Fruit fly (Drosophila melanogaster) whole organism, embryonic: ENCODE data around the gene CG11596.

ENCODE experiments used
- B-H1 ChIP-seq: fragments of 200-800 bp; sonication (Bioruptor generic); IDR thresholded peaks from 3 replicates; pipeline ENCODE4 v1.3.6; 2022; ENCODE audit warnings: missing biosample characterization, missing genetic modification characterization
- Blimp-1 ChIP-seq: fragments of 200-800 bp; sonication (Bioruptor generic); optimal IDR thresholded peaks from 3 replicates; lab custom pipeline; 2018; ENCODE audit warnings: missing biosample characterization, missing genetic modification characterization, mild to moderate bottlenecking, moderate library complexity, missing genetic modification reagents
- CG1233 ChIP-seq: fragments of 200-800 bp; sonication (Bioruptor generic); optimal IDR thresholded peaks from 4 replicates; lab custom pipeline; 2018; ENCODE audit warnings: missing biosample characterization, mild to moderate bottlenecking, missing genetic modification characterization
- CG12659 ChIP-seq: fragments of 200-800 bp; sonication (Bioruptor generic); optimal IDR thresholded peaks from 3 replicates; lab custom pipeline; 2017; ENCODE audit warnings: mild to moderate bottlenecking, missing biosample characterization, missing genetic modification reagents, missing genetic modification characterization
- CG14667 ChIP-seq: fragments of 200-800 bp; sonication (Bioruptor generic); IDR thresholded peaks from 2 replicates; pipeline ENCODE4 v1.3.6; 2022; ENCODE audit warnings: missing biosample characterization, missing genetic modification characterization
- CG15011 ChIP-seq: fragments of 200-800 bp; sonication (Bioruptor generic); optimal IDR thresholded peaks from 3 replicates; lab custom pipeline; 2018; ENCODE audit warnings: missing biosample characterization, mild to moderate bottlenecking, missing genetic modification characterization
- CG15269 ChIP-seq: fragments of 200-800 bp; sonication (Bioruptor generic); optimal IDR thresholded peaks from 2 replicates; lab custom pipeline; 2018; ENCODE audit warnings: missing biosample characterization, mild to moderate bottlenecking, missing genetic modification characterization, moderate library complexity
- CG18262 ChIP-seq: fragments of 200-800 bp; optimal IDR thresholded peaks from 3 replicates; lab custom pipeline; 2019; ENCODE audit warnings: missing biosample characterization, mild to moderate bottlenecking, missing genetic modification characterization, moderate library complexity
- CG18764 ChIP-seq: fragments of 200-800 bp; sonication (Bioruptor generic); optimal IDR thresholded peaks from 3 replicates; lab custom pipeline; 2016; ENCODE audit warnings: missing biosample characterization, missing genetic modification characterization
- CG2199 ChIP-seq: fragments of 200-800 bp; sonication (Bioruptor generic); IDR thresholded peaks from 3 replicates; pipeline ENCODE4 v1.3.6; 2022; ENCODE audit warnings: missing biosample characterization, missing genetic modification characterization
- CG31441 ChIP-seq: fragments of 200-800 bp; sonication (Bioruptor generic); IDR thresholded peaks from 2 replicates; pipeline ENCODE4 v1.3.6; 2022; ENCODE audit warnings: missing biosample characterization, missing genetic modification characterization
- CG3847 ChIP-seq: fragments of 200-800 bp; sonication (Bioruptor generic); IDR thresholded peaks from 2 replicates; pipeline ENCODE4 v1.3.6; 2022; ENCODE audit warnings: missing biosample characterization, missing genetic modification characterization
- CG4328 ChIP-seq: fragments of 200-800 bp; sonication (Bioruptor generic); optimal IDR thresholded peaks from 3 replicates; lab custom pipeline; 2017; ENCODE audit warnings: missing biosample characterization, missing genetic modification reagents, missing genetic modification characterization
- CG43689 ChIP-seq: fragments of 200-800 bp; sonication (Bioruptor generic); IDR thresholded peaks from 2 replicates; pipeline ENCODE4 v1.3.6; 2022; ENCODE audit warnings: missing biosample characterization, missing genetic modification characterization
- CG7372 ChIP-seq: fragments of 200-800 bp; sonication (Bioruptor generic); IDR thresholded peaks from 2 replicates; pipeline ENCODE4 v1.3.6; 2022; ENCODE audit warnings: missing biosample characterization, missing genetic modification characterization
- CG7745 ChIP-seq: fragments of 200-800 bp; sonication (Bioruptor generic); optimal IDR thresholded peaks from 2 replicates; lab custom pipeline; 2018; ENCODE audit warnings: missing biosample characterization, mild to moderate bottlenecking, missing genetic modification characterization, moderate library complexity
- CG9817 ChIP-seq: fragments of 200-800 bp; sonication (Bioruptor generic); optimal IDR thresholded peaks from 2 replicates; lab custom pipeline; 2018; ENCODE audit warnings: missing biosample characterization, mild to moderate bottlenecking, missing genetic modification characterization, moderate library complexity
- D19A ChIP-seq: fragments of 200-800 bp; optimal IDR thresholded peaks from 3 replicates; lab custom pipeline; 2019; ENCODE audit warnings: missing biosample characterization, mild to moderate bottlenecking, missing genetic modification characterization, moderate library complexity
- H15 ChIP-seq: fragments of 200-800 bp; sonication (Bioruptor generic); IDR thresholded peaks from 3 replicates; pipeline ENCODE4 v1.3.6; 2022; ENCODE audit warnings: missing biosample characterization, missing genetic modification characterization
- Hr3 ChIP-seq: fragments of 200-800 bp; sonication (Bioruptor generic); optimal IDR thresholded peaks from 3 replicates; lab custom pipeline; 2016; ENCODE audit warnings: missing biosample characterization, missing genetic modification characterization
- Nf-YB ChIP-seq: fragments of 200-800 bp; sonication (Bioruptor generic); optimal IDR thresholded peaks from 3 replicates; lab custom pipeline; 2019; ENCODE audit warnings: missing biosample characterization, mild to moderate bottlenecking, missing genetic modification characterization, moderate library complexity
- Opbp ChIP-seq: fragments of 200-800 bp; sonication (Bioruptor generic); IDR thresholded peaks from 3 replicates; pipeline ENCODE4 v1.3.6; 2022; ENCODE audit warnings: missing biosample characterization, missing genetic modification characterization; ENCODE audit not compliant: partially characterized antibody
- PHDP ChIP-seq: fragments of 200-800 bp; sonication (Bioruptor generic); optimal IDR thresholded peaks from 3 replicates; lab custom pipeline; 2018; ENCODE audit warnings: missing biosample characterization, mild to moderate bottlenecking, missing genetic modification characterization, moderate library complexity
- Ravus ChIP-seq: fragments of 200-800 bp; sonication (Bioruptor generic); IDR thresholded peaks from 2 replicates; pipeline ENCODE4 v1.3.6; 2022; ENCODE audit warnings: missing biosample characterization, missing genetic modification characterization
- Side ChIP-seq: fragments of 200-800 bp; sonication (Bioruptor generic); optimal IDR thresholded peaks from 2 replicates; lab custom pipeline; 2016; ENCODE audit warnings: missing biosample characterization, missing genetic modification characterization
- TFAM ChIP-seq: fragments of 200-800 bp; sonication (Bioruptor generic); optimal IDR thresholded peaks from 2 replicates; lab custom pipeline; 2017; ENCODE audit warnings: missing biosample characterization, missing genetic modification characterization, inconsistent platforms
- Trl ChIP-seq, 3 experiments: fragments of >200 bp in 2 of 3; fragments of 200-800 bp in 1 of 3; sonication (Bioruptor generic) in 1 of 3; optimal IDR thresholded peaks; 2 replicates in 1 of 3; 3 replicates in 2 of 3; lab custom pipeline; 2016 to 2017; ENCODE audit warnings: missing biosample characterization in 1 of 3, missing genetic modification characterization in 1 of 3
- Vsx1 ChIP-seq: fragments of 200-800 bp; sonication (Bioruptor generic); optimal IDR thresholded peaks from 2 replicates; lab custom pipeline; 2017; ENCODE audit warnings: missing biosample characterization, mild to moderate bottlenecking, missing genetic modification characterization, missing genetic modification reagents
- abd-A ChIP-seq: fragments of 200-800 bp; sonication (Bioruptor generic); optimal IDR thresholded peaks from 3 replicates; lab custom pipeline; 2019; ENCODE audit warnings: missing biosample characterization, mild to moderate bottlenecking, missing genetic modification characterization, moderate library complexity
- ac ChIP-seq: fragments of 200-800 bp; sonication (Bioruptor generic); optimal IDR thresholded peaks from 3 replicates; lab custom pipeline; 2017; ENCODE audit warnings: missing biosample characterization, mild to moderate bottlenecking, missing genetic modification characterization
- al ChIP-seq: fragments of 200-800 bp; sonication (Bioruptor generic); IDR thresholded peaks from 2 replicates; pipeline ENCODE4 v1.3.6; 2022; ENCODE audit warnings: missing biosample characterization, missing genetic modification characterization
- ap ChIP-seq: fragments of 200-800 bp; sonication (Bioruptor generic); IDR thresholded peaks from 2 replicates; pipeline ENCODE4 v1.3.6; 2022; ENCODE audit warnings: missing biosample characterization, missing genetic modification characterization
- ash1 ChIP-seq: fragments of 200-800 bp; sonication (Bioruptor generic); optimal IDR thresholded peaks from 2 replicates; lab custom pipeline; 2018; ENCODE audit warnings: missing biosample characterization, mild to moderate bottlenecking, missing genetic modification characterization
- chif ChIP-seq, 2 experiments: fragments of 200-800 bp; sonication (Bioruptor generic); optimal IDR thresholded peaks; 3 replicates each; lab custom pipeline; 2016; ENCODE audit warnings: missing biosample characterization in 2 of 2, missing genetic modification characterization in 2 of 2
- croc ChIP-seq: fragments of 200-800 bp; sonication (Bioruptor generic); conservative IDR thresholded peaks from 3 replicates; pipeline ENCODE4 v1.3.6; 2022; ENCODE audit warnings: missing biosample characterization, missing genetic modification characterization
- fd64A ChIP-seq: fragments of 200-800 bp; sonication (Bioruptor generic); optimal IDR thresholded peaks from 3 replicates; lab custom pipeline; 2018; ENCODE audit warnings: missing biosample characterization, mild to moderate bottlenecking, missing genetic modification characterization
- fd96Cb ChIP-seq: fragments of 200-800 bp; sonication (Bioruptor generic); optimal IDR thresholded peaks from 2 replicates; lab custom pipeline; 2018; ENCODE audit warnings: missing biosample characterization, mild to moderate bottlenecking, missing genetic modification characterization, moderate library complexity
- gsb ChIP-seq: fragments of 200-800 bp; sonication (Bioruptor generic); IDR thresholded peaks from 2 replicates; pipeline ENCODE4 v1.3.6; 2022; ENCODE audit warnings: missing biosample characterization, missing genetic modification characterization
- hbn ChIP-seq: fragments of 200-800 bp; sonication (Bioruptor generic); IDR thresholded peaks from 2 replicates; pipeline ENCODE4 v1.3.6; 2022; ENCODE audit warnings: missing biosample characterization, missing genetic modification characterization; ENCODE audit not compliant: partially characterized antibody
- lola ChIP-seq, 3 experiments: fragments of >200 bp in 2 of 3; fragments of 200-800 bp in 1 of 3; sonication (Bioruptor generic) in 1 of 3; optimal IDR thresholded peaks; 2 replicates each; lab custom pipeline; 2017 to 2019; ENCODE audit warnings: missing biosample characterization in 3 of 3, missing genetic modification characterization in 3 of 3, mild to moderate bottlenecking in 1 of 3, moderate library complexity in 1 of 3
- nerfin-1 ChIP-seq: fragments of 200-800 bp; sonication (Bioruptor generic); optimal IDR thresholded peaks from 3 replicates; lab custom pipeline; 2019; ENCODE audit warnings: missing biosample characterization, mild to moderate bottlenecking, missing genetic modification characterization, moderate library complexity
- pho ChIP-seq: fragments of 200-800 bp; sonication (Bioruptor generic); optimal IDR thresholded peaks from 2 replicates; lab custom pipeline; 2016; ENCODE audit warnings: missing biosample characterization, missing genetic modification characterization
- pita ChIP-seq: fragments of 200-800 bp; sonication (Bioruptor generic); optimal IDR thresholded peaks from 2 replicates; lab custom pipeline; 2017; ENCODE audit warnings: missing biosample characterization, mild to moderate bottlenecking, missing genetic modification characterization
- ranshi ChIP-seq: fragments of 200-800 bp; sonication (Bioruptor generic); IDR thresholded peaks from 2 replicates; pipeline ENCODE4 v1.3.6; 2022; ENCODE audit warnings: missing biosample characterization, missing genetic modification characterization
- row ChIP-seq: fragments of 200-800 bp; sonication (Bioruptor generic); IDR thresholded peaks from 3 replicates; pipeline ENCODE4 v1.3.6; 2022; ENCODE audit warnings: missing biosample characterization, missing genetic modification characterization
- sisA ChIP-seq: fragments of 200-800 bp; sonication (Bioruptor generic); IDR thresholded peaks from 2 replicates; pipeline ENCODE4 v1.3.6; 2022; ENCODE audit warnings: missing biosample characterization, missing genetic modification characterization
- slou ChIP-seq: fragments of 200-800 bp; sonication (Bioruptor generic); optimal IDR thresholded peaks from 3 replicates; lab custom pipeline; 2016; ENCODE audit warnings: missing biosample characterization, missing genetic modification characterization
- ttk ChIP-seq: fragments of 200-800 bp; sonication (Bioruptor generic); IDR thresholded peaks from 2 replicates; pipeline ENCODE4 v2.1.2; 2022; ENCODE audit warnings: missing biosample characterization, missing genetic modification characterization
- zfh1 ChIP-seq: fragments of 200-800 bp; sonication (Bioruptor generic); IDR thresholded peaks from 3 replicates; pipeline ENCODE4 v1.3.6; 2022; ENCODE audit warnings: missing biosample characterization, missing genetic modification characterization

Gene CG11596

DNA sequence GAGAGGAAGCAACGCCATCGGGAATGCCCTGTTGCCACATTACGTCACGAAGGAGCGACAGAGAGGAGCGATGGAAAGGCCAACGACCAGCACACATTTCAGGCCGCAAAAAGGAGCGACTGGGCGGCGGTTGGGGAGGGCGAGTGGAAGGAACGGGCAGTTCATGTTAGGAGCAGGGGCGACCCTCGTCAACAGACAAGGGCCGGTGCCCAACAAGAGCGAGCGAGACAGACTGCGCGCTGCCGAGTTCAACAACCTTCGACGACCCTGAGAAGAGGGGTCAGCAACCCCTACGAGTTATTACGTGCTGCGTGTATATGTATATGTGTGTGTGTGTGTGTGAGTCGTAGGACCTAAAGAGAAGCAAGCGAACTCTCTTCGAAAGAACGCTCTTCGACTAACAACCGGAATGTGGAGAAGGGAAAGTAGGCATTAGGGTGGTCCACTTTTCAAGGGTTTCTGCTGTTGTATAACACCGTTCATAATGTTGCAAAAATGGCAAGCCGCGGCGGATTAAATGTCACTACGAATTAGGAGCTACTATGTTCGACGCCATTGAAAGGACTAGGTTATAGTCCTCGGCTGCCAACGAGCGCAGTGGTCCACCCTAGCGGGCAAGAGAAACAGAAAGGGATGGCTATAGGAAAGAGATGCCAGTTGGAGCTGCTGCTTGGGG lies 24.0 kb downstream of the CG11596 start (continued):
- TF ChIP-seq fd96Cb (tag; lab: Kevin White, UChicago): peak; percentile 96
- TF ChIP-seq CG9817 (tag; lab: Kevin White, UChicago): peak; percentile 89
- TF ChIP-seq ttk: peak; percentile 90
- TF ChIP-seq Vsx1 (GFP tag; lab: Kevin White, UChicago): peak; percentile 91
- peak; percentile 82 for TF ChIP-seq CG4328
- peak; percentile 95 for TF ChIP-seq CG1233 (GFP tag; lab: Kevin White, UChicago)
- TF ChIP-seq Opbp (GFP tag; lab: Robert Waterston, UW): no peak
- TF ChIP-seq Trl (optimal IDR thresholded peaks at IDR 0.05; lab: Kevin White, UChicago): peak; percentile 55 to 64
- TF ChIP-seq Trl (GFP tag; optimal IDR thresholded peaks at IDR 0.05; lab: Kevin White, UChicago): peak; percentile 96
- peak; percentile 89 for TF ChIP-seq row
- TF ChIP-seq CG15011: peak; percentile 91
- peak; percentile 68 for TF ChIP-seq gsb (GFP tag; lab: Robert Waterston, UW)
- peak; percentile 80 for TF ChIP-seq slou (GFP tag; lab: Kevin White, UChicago)
- TF ChIP-seq croc (GFP tag; lab: Robert Waterston, UW): peak; percentile 90
- peak; percentile 90 for TF ChIP-seq sisA (GFP tag; lab: Robert Waterston, UW)
- TF ChIP-seq CG12659 (GFP tag; lab: Kevin White, UChicago): peak; percentile 95
- TF ChIP-seq CG2199 (GFP tag; lab: Robert Waterston, UW): peak; percentile 89
- TF ChIP-seq zfh1 (GFP tag; lab: Robert Waterston, UW): peak; percentile 97
- TF ChIP-seq TFAM (GFP tag; lab: Kevin White, UChicago): peak; percentile 86
- peak; percentile 93 for TF ChIP-seq ap
- peak; percentile 82 for TF ChIP-seq CG43689 (GFP tag; lab: Robert Waterston, UW)
- peak; percentile 95 for TF ChIP-seq chif (GFP tag; optimal IDR thresholded peaks at IDR 0.05; lab: Kevin White, UChicago)
- peak; percentile 95 for TF ChIP-seq CG18764 (GFP tag; lab: Kevin White, UChicago)
- TF ChIP-seq pita: no peak
- peak; percentile 86 for TF ChIP-seq ash1 (GFP tag; lab: Kevin White, UChicago)
- peak; percentile 92 for TF ChIP-seq nerfin-1 (tag; lab: Kevin White, UChicago)
- peak; percentile 92 for TF ChIP-seq H15
- peak; percentile 47 for TF ChIP-seq CG7745 (tag; lab: Kevin White, UChicago)
- TF ChIP-seq B-H1: peak; percentile 86
- peak; percentile 93 for TF ChIP-seq pho
- peak; percentile 97 for TF ChIP-seq CG31441 (GFP tag; lab: Robert Waterston, UW)
- TF ChIP-seq CG18262: peak; percentile 95
- peak; percentile 88 for TF ChIP-seq CG14667 (GFP tag; lab: Robert Waterston, UW)
- TF ChIP-seq Blimp-1 (GFP tag; lab: Kevin White, UChicago): peak; percentile 97
- TF ChIP-seq CG3847 (GFP tag; lab: Robert Waterston, UW): peak; percentile 88
- peak; percentile 89 for TF ChIP-seq Hr3 (GFP tag; lab: Kevin White, UChicago)
- peak; percentile 71 for TF ChIP-seq abd-A (tag; lab: Kevin White, UChicago)
- peak; percentile 95 for TF ChIP-seq fd64A (GFP tag; lab: Kevin White, UChicago)
- TF ChIP-seq Side (GFP tag; lab: Kevin White, UChicago): peak; percentile 96
- peak; percentile 81 for TF ChIP-seq Nf-YB (GFP tag; lab: Kevin White, UChicago)
- peak; percentile 75 for TF ChIP-seq Ravus (GFP tag; lab: Robert Waterston, UW)
- no peak for TF ChIP-seq hbn
- TF ChIP-seq CG7372 (GFP tag; lab: Robert Waterston, UW): peak; percentile 76
- TF ChIP-seq PHDP: peak; percentile 97
- peak; percentile 86 for TF ChIP-seq ac (GFP tag; lab: Kevin White, UChicago)
- TF ChIP-seq CG15269 (tag; lab: Kevin White, UChicago): peak; percentile 93
- TF ChIP-seq al (GFP tag; lab: Robert Waterston, UW): peak; percentile 85
- TF ChIP-seq lola (GFP tag; optimal IDR thresholded peaks at IDR 0.05; lab: Kevin White, UChicago): peak in 1 of 3 experiments; percentile 91
- peak; percentile 94 for TF ChIP-seq ranshi (GFP tag; lab: Robert Waterston, UW)
- peak; percentile 92 for TF ChIP-seq D19A
